Worm (Caenorhabditis elegans): ENCODE measurements around the gene sam-4.
A peak's percentile ranks its signal among the peaks of the same experiment; 100 is the strongest.

The sam-4 gene

DNA sequence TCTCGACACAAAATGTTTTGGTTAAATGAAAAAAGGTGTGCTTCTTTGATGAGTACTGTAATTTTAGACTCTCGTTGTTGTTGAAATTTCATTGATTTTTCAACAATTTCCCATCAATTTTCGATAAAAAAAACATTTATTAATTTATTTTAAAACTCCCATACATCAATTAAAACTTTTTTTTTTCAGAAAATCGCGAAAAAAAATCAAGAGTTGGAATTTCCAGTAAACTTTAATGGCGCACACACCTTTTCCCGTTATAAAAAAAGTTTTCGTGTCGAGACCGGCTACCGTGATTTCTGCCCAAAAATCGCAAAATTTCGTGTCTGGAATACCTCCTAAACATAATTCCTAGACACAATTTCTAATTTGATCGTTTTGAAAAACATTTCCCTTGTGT is 45.7 kb upstream of the sam-4 start, which contains the start of gene C25H3.14:
Gene C25H3.14 (plus strand): TSS at position 301 of the 400 bp plus-strand sequence.
- TF ChIP-seq snpc-4 (tag; optimal IDR thresholded peaks at IDR 0.05) (no peak), ceh-82 (tag; optimal IDR thresholded peaks at IDR 0.05) (no peak), ceh-16 (tag; optimal IDR thresholded peaks at IDR 0.05) (no peak)

DNA sequence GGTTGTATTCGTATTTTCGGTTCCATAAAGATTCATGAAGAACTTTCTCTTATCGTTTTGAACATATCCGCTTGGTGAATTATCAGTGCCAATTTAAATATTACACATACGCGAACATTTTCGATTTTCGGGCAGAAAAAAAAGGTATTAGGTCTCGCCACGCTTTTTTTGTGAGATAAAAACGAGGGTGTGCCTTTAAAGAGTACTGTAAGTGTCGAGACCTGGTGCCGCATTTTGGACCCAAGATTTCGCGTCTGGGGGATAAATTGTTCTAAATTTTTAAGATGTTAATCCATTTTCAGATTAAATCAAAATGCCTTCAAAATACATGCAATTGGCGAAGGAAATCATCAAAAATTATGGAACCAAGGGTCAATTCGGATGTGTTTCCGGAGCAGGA is 44.8 kb upstream of the sam-4 start, which contains the start of gene C25H3.3:
Gene C25H3.3 (plus strand): TSS at position 301 of the 400 bp plus-strand sequence.
- no peak for TF ChIP-seq egl-27 (tag; optimal IDR thresholded peaks at IDR 0.05)
- TF ChIP-seq aly-2 (tag; optimal IDR thresholded peaks at IDR 0.05): no peak
- no peak for TF ChIP-seq fkh-10 (GFP tag; optimal IDR thresholded peaks at IDR 0.05)
- TF ChIP-seq tbx-2 (tag; optimal IDR thresholded peaks at IDR 0.05): no peak
- no peak for TF ChIP-seq ceh-9 (tag; optimal IDR thresholded peaks at IDR 0.05)
- TF ChIP-seq unc-39 (tag; optimal IDR thresholded peaks at IDR 0.05): no peak
- TF ChIP-seq elt-1 (tag; optimal IDR thresholded peaks at IDR 0.05): no peak
- TF ChIP-seq fkh-2 (tag; optimal IDR thresholded peaks at IDR 0.05): no peak
- TF ChIP-seq ztf-4 (tag; optimal IDR thresholded peaks at IDR 0.05): no peak
- no peak for TF ChIP-seq nhr-28 (tag; optimal IDR thresholded peaks at IDR 0.05)
- no peak for TF ChIP-seq ceh-28 (tag; optimal IDR thresholded peaks at IDR 0.05)
- TF ChIP-seq skn-1 (tag; optimal IDR thresholded peaks at IDR 0.05): no peak
- no peak for TF ChIP-seq lsy-12 (tag; optimal IDR thresholded peaks at IDR 0.05)
- no peak for TF ChIP-seq elt-2 (tag; optimal IDR thresholded peaks at IDR 0.05)

DNA sequence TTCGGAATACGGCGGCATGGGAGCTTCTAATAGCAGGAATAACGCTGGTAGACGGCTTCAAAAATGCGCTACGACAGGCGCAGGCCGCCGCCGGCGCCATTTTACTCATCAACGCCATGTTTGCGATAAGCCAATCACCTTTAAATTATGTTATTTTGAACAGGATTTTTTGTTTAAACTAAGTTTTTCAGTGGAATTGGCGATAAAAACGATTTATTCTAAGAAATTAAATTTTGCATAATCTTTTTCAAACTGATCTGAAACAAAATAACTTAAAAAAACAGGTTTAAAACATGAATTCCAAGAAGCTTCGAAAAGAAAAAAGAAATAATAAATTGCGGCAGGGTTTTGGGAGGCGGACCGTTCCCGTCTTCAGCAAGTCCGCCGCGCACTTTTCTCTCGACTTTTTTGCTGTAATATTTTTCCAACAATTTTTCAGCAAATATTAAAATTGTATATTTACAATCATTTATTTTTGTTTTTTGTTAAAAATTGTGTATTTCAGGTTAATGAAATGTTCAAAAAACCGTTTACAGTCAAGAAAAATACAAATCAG is 42.2 kb upstream of the sam-4 start, which contains the start of the genes ndub-5 and eif-2D:
Gene ndub-5 (minus strand): TSS at position 138 of the 556 bp plus-strand sequence.
Gene eif-2D (plus strand): TSS at position 506 of the 556 bp plus-strand sequence.
- TF ChIP-seq lin-15B (tag; optimal IDR thresholded peaks at IDR 0.05): no peak
- TF ChIP-seq elt-1 (tag; optimal IDR thresholded peaks at IDR 0.05): no peak
- TF ChIP-seq nfya-1 (tag; optimal IDR thresholded peaks at IDR 0.05; ENCODE audit: insufficient read depth): peak; percentile 42
- TF ChIP-seq nhr-28 (tag; optimal IDR thresholded peaks at IDR 0.05): no peak
- peak; percentile 15 for TF ChIP-seq elt-2 (tag; optimal IDR thresholded peaks at IDR 0.05)
- TF ChIP-seq snpc-4 (tag; optimal IDR thresholded peaks at IDR 0.05): peak; percentile 18
- TF ChIP-seq nhr-76 (tag; optimal IDR thresholded peaks at IDR 0.05): no peak
- TF ChIP-seq hmg-11 (tag; optimal IDR thresholded peaks at IDR 0.05): peak; percentile 6
- no peak for TF ChIP-seq skn-1 (tag; optimal IDR thresholded peaks at IDR 0.05)
- peak; percentile 26 for TF ChIP-seq pha-4 (tag; optimal IDR thresholded peaks at IDR 0.05)

DNA sequence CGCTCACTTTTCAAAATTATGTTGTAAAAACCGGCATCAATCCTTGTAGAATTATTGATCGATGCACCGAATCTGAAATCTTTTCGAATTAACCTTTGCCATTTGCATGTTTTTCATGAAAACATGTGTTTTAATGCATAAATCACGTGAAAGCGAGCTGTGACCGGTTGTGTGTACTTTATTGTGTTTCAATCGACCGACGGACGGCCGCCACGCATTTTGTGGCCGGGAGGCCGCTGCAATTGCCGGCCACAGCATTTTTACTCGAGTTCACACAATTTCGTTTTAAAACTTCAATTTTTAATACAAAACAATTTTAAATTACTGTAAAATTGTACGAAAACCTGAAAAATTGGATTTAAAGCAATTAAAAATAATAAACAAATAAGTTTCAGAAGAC is 39.9 kb upstream of the sam-4 start, which contains the start of gene C25H3.11:
Gene C25H3.11 (minus strand): TSS at position 82 of the 400 bp plus-strand sequence.
- TF ChIP-seq snpc-4 (tag; optimal IDR thresholded peaks at IDR 0.05) (peak; percentile 29), fkh-2 (tag; optimal IDR thresholded peaks at IDR 0.05) (no peak), sea-2 (GFP tag; optimal IDR thresholded peaks at IDR 0.05) (no peak), fkh-10 (GFP tag; optimal IDR thresholded peaks at IDR 0.05) (no peak), nhr-67 (tag; optimal IDR thresholded peaks at IDR 0.05) (no peak), nhr-23 (tag; optimal IDR thresholded peaks at IDR 0.05) (no peak), nhr-12 (tag; optimal IDR thresholded peaks at IDR 0.05) (no peak), eor-1 (tag; optimal IDR thresholded peaks at IDR 0.05) (no peak), lin-39 (tag; optimal IDR thresholded peaks at IDR 0.05) (no peak), aly-2 (tag; optimal IDR thresholded peaks at IDR 0.05) (no peak), ztf-11 (tag; optimal IDR thresholded peaks at IDR 0.05) (no peak), jun-1 (tag; optimal IDR thresholded peaks at IDR 0.05) (no peak), pqm-1 (tag; optimal IDR thresholded peaks at IDR 0.05) (peak; percentile 26), zag-1 (tag; optimal IDR thresholded peaks at IDR 0.05) (no peak), tbx-2 (tag; optimal IDR thresholded peaks at IDR 0.05) (no peak), ceh-16 (tag; optimal IDR thresholded peaks at IDR 0.05) (no peak), nhr-77 (tag; optimal IDR thresholded peaks at IDR 0.05) (no peak), nhr-76 (tag; optimal IDR thresholded peaks at IDR 0.05) (no peak), lsy-12 (tag; optimal IDR thresholded peaks at IDR 0.05) (peak; percentile 4), mdl-1 (tag; optimal IDR thresholded peaks at IDR 0.05) (no peak), nhr-11 (tag; optimal IDR thresholded peaks at IDR 0.05) (no peak), skn-1 (tag; optimal IDR thresholded peaks at IDR 0.05) (no peak), ceh-82 (tag; optimal IDR thresholded peaks at IDR 0.05) (no peak), ceh-9 (tag; optimal IDR thresholded peaks at IDR 0.05) (no peak), ceh-28 (tag; optimal IDR thresholded peaks at IDR 0.05) (no peak), egl-27 (tag; optimal IDR thresholded peaks at IDR 0.05) (no peak), nhr-237 (tag; optimal IDR thresholded peaks at IDR 0.05) (no peak), mml-1 (tag; optimal IDR thresholded peaks at IDR 0.05) (no peak), nhr-28 (tag; optimal IDR thresholded peaks at IDR 0.05) (no peak), egl-5 (tag; optimal IDR thresholded peaks at IDR 0.05) (no peak), fos-1 (tag; optimal IDR thresholded peaks at IDR 0.05) (no peak), unc-39 (tag; optimal IDR thresholded peaks at IDR 0.05) (no peak), ama-1 (optimal IDR thresholded peaks at IDR 0.05) (peak; percentile 52), ztf-4 (tag; optimal IDR thresholded peaks at IDR 0.05) (no peak), daf-12 (tag; optimal IDR thresholded peaks at IDR 0.05) (no peak), hmg-11 (tag; optimal IDR thresholded peaks at IDR 0.05) (no peak), R02D3.7 (tag; optimal IDR thresholded peaks at IDR 0.05) (no peak), elt-2 (tag; optimal IDR thresholded peaks at IDR 0.05) (peak; percentile 70), nfya-1 (tag; optimal IDR thresholded peaks at IDR 0.05; ENCODE audit: insufficient read depth) (peak; percentile 67), elt-1 (tag; optimal IDR thresholded peaks at IDR 0.05) (no peak), nhr-25 (tag; optimal IDR thresholded peaks at IDR 0.05) (no peak), ZK546.5 (tag; optimal IDR thresholded peaks at IDR 0.05) (no peak)

All from whole organism, L3 larva.